Fruit fly (Drosophila melanogaster): ENCODE measurements around the gene Tango6.

Gene Tango6

DNA sequence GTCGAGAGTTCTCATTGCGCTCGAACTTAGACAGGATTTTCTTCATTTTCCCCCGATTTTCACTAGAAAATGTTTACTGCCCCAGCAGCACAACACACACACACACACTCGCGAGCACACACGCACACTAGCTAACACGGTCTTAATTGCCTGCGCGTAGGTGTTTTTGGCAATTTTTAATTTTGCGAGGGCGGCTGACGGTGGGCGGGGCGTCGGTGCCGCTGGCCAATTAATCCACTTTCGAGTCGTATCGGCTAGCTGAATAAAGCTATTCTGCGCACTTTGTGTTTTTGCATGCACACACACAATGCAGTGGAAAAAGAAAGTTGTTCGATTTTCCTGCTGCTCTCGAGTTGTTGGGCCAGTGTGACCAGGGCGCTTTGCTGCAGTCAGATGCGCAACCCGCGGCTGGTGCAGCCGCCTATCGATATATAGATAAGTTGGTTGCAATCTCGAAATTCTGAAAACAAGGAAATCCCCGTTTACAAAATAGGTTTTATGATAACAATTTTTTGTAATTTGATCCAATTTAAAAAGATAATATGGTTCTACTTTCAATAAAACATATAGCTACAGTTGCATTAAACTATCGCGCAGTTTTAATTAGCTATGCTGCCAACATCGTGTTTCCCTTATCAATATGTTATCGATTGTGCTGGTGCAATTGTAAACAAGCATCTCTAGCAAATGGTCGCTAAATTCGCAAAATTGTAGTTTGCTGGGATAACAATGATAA, at the start of gene Tango6, which contains the start of gene Nak (continued):
- TF ChIP-seq Adf1 (GFP tag; IDR thresholded peaks at IDR 0.05) (no peak), seq (GFP tag; IDR thresholded peaks at IDR 0.05) (0 out of 2 replicates have a peak, but pooled peaks have one; percentile 25), gem (tag; optimal IDR thresholded peaks at IDR 0.05) (peak; percentile 50), Side (GFP tag; optimal IDR thresholded peaks at IDR 0.05) (no peak), CG14860 (GFP tag; IDR thresholded peaks at IDR 0.05; ENCODE audit: partially characterized antibody) (peak; percentile 95), Hsf (GFP tag; optimal IDR thresholded peaks at IDR 0.05) (peak; percentile 10), nmo (GFP tag; optimal IDR thresholded peaks at IDR 0.05) (peak; percentile 81), chif (GFP tag; optimal IDR thresholded peaks at IDR 0.05) (peak in 1 of 2 experiments; percentile 21), Dp (GFP tag; optimal IDR thresholded peaks at IDR 0.05) (peak; percentile 35), Poxn (GFP tag; IDR thresholded peaks at IDR 0.05) (no peak), CG15011 (GFP tag; optimal IDR thresholded peaks at IDR 0.05) (no peak), ato (GFP tag; IDR thresholded peaks at IDR 0.05; ENCODE audit: partially characterized antibody) (peak; percentile 62; the same call in 1 of the 2 replicates), phol (tag; optimal IDR thresholded peaks at IDR 0.05) (peak; percentile 68), CG10565 (GFP tag; optimal IDR thresholded peaks at IDR 0.05) (no peak), E2f2 (GFP tag; IDR thresholded peaks at IDR 0.05) (peak; percentile 45), CG17385 (GFP tag; optimal IDR thresholded peaks at IDR 0.05) (no peak), hbn (GFP tag; IDR thresholded peaks at IDR 0.05; ENCODE audit: partially characterized antibody) (peak; percentile 90), Doc2 (GFP tag; IDR thresholded peaks at IDR 0.05) (no peak), CG2116 (GFP tag; optimal IDR thresholded peaks at IDR 0.05) (peak; percentile 95), tin (GFP tag; optimal IDR thresholded peaks at IDR 0.05) (peak; percentile 27), Sry-δ (GFP tag; optimal IDR thresholded peaks at IDR 0.05) (peak; percentile 96), CG34224 (GFP tag; IDR thresholded peaks at IDR 0.05; ENCODE audit: partially characterized antibody) (peak; percentile 96), Gsc (GFP tag; IDR thresholded peaks at IDR 0.05) (no peak), MESR4 (GFP tag; optimal IDR thresholded peaks at IDR 0.05) (peak; percentile 88), CG2678 (tag; optimal IDR thresholded peaks at IDR 0.05) (peak; percentile 28), zen (tag; optimal IDR thresholded peaks at IDR 0.05) (peak; percentile 71), prd (optimal IDR thresholded peaks at IDR 0.05) (no peak), prd (GFP tag; IDR thresholded peaks at IDR 0.05) (peak; percentile 33; the same call in 1 of the 3 replicates), vvl (GFP tag; IDR thresholded peaks at IDR 0.05) (0 out of 2 replicates have a peak, but pooled peaks have one; percentile 22), pho (GFP tag; optimal IDR thresholded peaks at IDR 0.05) (peak; percentile 32), zfh2 (GFP tag; optimal IDR thresholded peaks at IDR 0.05) (peak; percentile 47), amos (GFP tag; IDR thresholded peaks at IDR 0.05; ENCODE audit: partially characterized antibody) (peak; percentile 85), CG2129 (GFP tag; IDR thresholded peaks at IDR 0.05; ENCODE audit: partially characterized antibody) (peak; percentile 95), tll (GFP tag; optimal IDR thresholded peaks at IDR 0.05) (peak; percentile 49 to 87), NC2β (GFP tag; optimal IDR thresholded peaks at IDR 0.05) (peak; percentile 62), CG10959 (GFP tag; IDR thresholded peaks at IDR 0.05) (no peak), Rfx (GFP tag; IDR thresholded peaks at IDR 0.05) (no peak), CG10209 (GFP tag; optimal IDR thresholded peaks at IDR 0.05) (no peak), CG10979 (tag; optimal IDR thresholded peaks at IDR 0.05) (no peak), CG30020 (tag; optimal IDR thresholded peaks at IDR 0.05) (peak; percentile 77), CG17186 (GFP tag; optimal IDR thresholded peaks at IDR 0.05) (peak; percentile 97), Med (GFP tag) (peak; percentile 83), CG8765 (GFP tag; IDR thresholded peaks at IDR 0.05) (no peak), Hmr (GFP tag; optimal IDR thresholded peaks at IDR 0.05) (peak; percentile 33), Dip3 (GFP tag; optimal IDR thresholded peaks at IDR 0.05) (peak; percentile 39), CG18599 (GFP tag; optimal IDR thresholded peaks at IDR 0.05) (peak; percentile 9), Rx (GFP tag; IDR thresholded peaks at IDR 0.05) (no peak), hkb (optimal IDR thresholded peaks at IDR 0.05) (peak; percentile 90), hkb (GFP tag; IDR thresholded peaks at IDR 0.05) (no peak)
